Fruit fly (Drosophila melanogaster) whole organism, embryonic: Measurements from ENCODE around the gene Obp28a.
A peak's percentile ranks its signal among the peaks of the same experiment; 100 is the strongest.

Source experiments
- CG10431 ChIP-seq: fragments of 200-800 bp; sonication (Bioruptor generic); optimal IDR thresholded peaks from 3 replicates; lab custom pipeline; 2018; ENCODE audit warnings: missing biosample characterization, mild to moderate bottlenecking, missing genetic modification characterization
- CG10462 ChIP-seq: fragments of 200-800 bp; sonication (Bioruptor generic); optimal IDR thresholded peaks from 2 replicates; lab custom pipeline; 2016; ENCODE audit warnings: missing biosample characterization, missing genetic modification characterization
- CG11093 ChIP-seq: fragments of 200-800 bp; sonication (Bioruptor generic); IDR thresholded peaks from 3 replicates; pipeline ENCODE4 v1.3.6; 2022; ENCODE audit warnings: missing biosample characterization, missing genetic modification characterization
- CG12071 ChIP-seq: fragments of 200-800 bp; sonication (Bioruptor generic); optimal IDR thresholded peaks from 3 replicates; lab custom pipeline; 2018; ENCODE audit warnings: missing biosample characterization, mild to moderate bottlenecking, missing genetic modification characterization
- CG12155 ChIP-seq: fragments of 200-800 bp; sonication (Bioruptor generic); optimal IDR thresholded peaks from 3 replicates; lab custom pipeline; 2016; ENCODE audit warnings: missing biosample characterization, missing genetic modification characterization
- CG13123 ChIP-seq: fragments of 200-800 bp; sonication (Bioruptor generic); optimal IDR thresholded peaks from 2 replicates; lab custom pipeline; 2016; ENCODE audit warnings: missing biosample characterization, missing genetic modification characterization
- CG13287 ChIP-seq: fragments of 200-800 bp; sonication (Bioruptor generic); IDR thresholded peaks from 2 replicates; pipeline ENCODE4 v1.3.6; 2022; ENCODE audit warnings: missing biosample characterization, missing genetic modification characterization; ENCODE audit not compliant: partially characterized antibody
- CG15269 ChIP-seq: fragments of 200-800 bp; sonication (Bioruptor generic); optimal IDR thresholded peaks from 2 replicates; lab custom pipeline; 2018; ENCODE audit warnings: missing biosample characterization, mild to moderate bottlenecking, missing genetic modification characterization, moderate library complexity
- CG2199 ChIP-seq: fragments of 200-800 bp; sonication (Bioruptor generic); IDR thresholded peaks from 3 replicates; pipeline ENCODE4 v1.3.6; 2022; ENCODE audit warnings: missing biosample characterization, missing genetic modification characterization
- CG31388 ChIP-seq: fragments of 200-800 bp; sonication (Bioruptor generic); optimal IDR thresholded peaks from 2 replicates; lab custom pipeline; 2016; ENCODE audit warnings: missing biosample characterization, missing genetic modification characterization
- CG3163 ChIP-seq: fragments of 200-800 bp; sonication (Bioruptor generic); optimal IDR thresholded peaks from 3 replicates; lab custom pipeline; 2016; ENCODE audit warnings: missing biosample characterization, missing genetic modification characterization
- CG43689 ChIP-seq: fragments of 200-800 bp; sonication (Bioruptor generic); IDR thresholded peaks from 2 replicates; pipeline ENCODE4 v1.3.6; 2022; ENCODE audit warnings: missing biosample characterization, missing genetic modification characterization
- CG4820 ChIP-seq: fragments of 200-800 bp; sonication (Bioruptor generic); optimal IDR thresholded peaks from 3 replicates; lab custom pipeline; 2016; ENCODE audit warnings: missing biosample characterization, missing genetic modification characterization
- CG7271 ChIP-seq: fragments of 200-800 bp; sonication (Bioruptor generic); optimal IDR thresholded peaks from 2 replicates; lab custom pipeline; 2018; ENCODE audit warnings: missing biosample characterization, mild to moderate bottlenecking, missing genetic modification characterization, moderate library complexity
- CG7357 ChIP-seq: fragments of 200-800 bp; sonication (Bioruptor generic); IDR thresholded peaks from 3 replicates; pipeline ENCODE4 v1.3.6; 2022; ENCODE audit warnings: missing biosample characterization, missing genetic modification characterization
- CG7556 ChIP-seq: fragments of 200-800 bp; sonication (Bioruptor generic); optimal IDR thresholded peaks from 2 replicates; lab custom pipeline; 2017; ENCODE audit warnings: missing biosample characterization, mild to moderate bottlenecking, missing genetic modification characterization
- CG8290 ChIP-seq, 3 experiments: fragments of 200-800 bp; sonication (Bioruptor generic); optimal IDR thresholded peaks; 2 replicates each; lab custom pipeline; 2016 to 2019; ENCODE audit warnings: missing biosample characterization in 3 of 3, missing genetic modification characterization in 3 of 3, mild to moderate bottlenecking in 2 of 3, moderate library complexity in 1 of 3
- CG9215 ChIP-seq: fragments of 200-800 bp; sonication (Bioruptor generic); IDR thresholded peaks from 2 replicates; pipeline ENCODE4 v1.3.6; 2022; ENCODE audit warnings: missing biosample characterization, missing genetic modification characterization
- CG9727 ChIP-seq: fragments of 200-800 bp; sonication (Bioruptor generic); optimal IDR thresholded peaks from 3 replicates; lab custom pipeline; 2017; ENCODE audit warnings: missing biosample characterization, mild to moderate bottlenecking, missing genetic modification characterization
- Chrac-16 ChIP-seq: fragments of 200-800 bp; sonication (Bioruptor generic); optimal IDR thresholded peaks from 3 replicates; lab custom pipeline; 2016; ENCODE audit warnings: missing biosample characterization, missing genetic modification characterization
- Eip74EF ChIP-seq, 2 experiments: fragments of 200-800 bp in 1 of 2; fragments of >200 bp in 1 of 2; sonication (Bioruptor generic) in 1 of 2; optimal IDR thresholded peaks; 2 replicates each; lab custom pipeline; 2017 to 2019; ENCODE audit warnings: missing biosample characterization in 2 of 2, missing genetic modification characterization in 2 of 2, mild to moderate bottlenecking in 1 of 2, moderate library complexity in 1 of 2
- Lhr ChIP-seq: fragments of 200-800 bp; sonication (Bioruptor generic); optimal IDR thresholded peaks from 3 replicates; lab custom pipeline; 2017; ENCODE audit warnings: mild to moderate bottlenecking, missing biosample characterization, missing genetic modification reagents, missing genetic modification characterization
- Max ChIP-seq: fragments of 200-800 bp; sonication (Bioruptor generic); optimal IDR thresholded peaks from 2 replicates; lab custom pipeline; 2016; ENCODE audit warnings: missing biosample characterization, mild to moderate bottlenecking, missing genetic modification characterization
- NK7.1 ChIP-seq: fragments of 200-800 bp; sonication (Bioruptor generic); optimal IDR thresholded peaks from 3 replicates; lab custom pipeline; 2016; ENCODE audit warnings: missing biosample characterization, missing genetic modification characterization
- Oli ChIP-seq: fragments of 200-800 bp; sonication (Bioruptor generic); optimal IDR thresholded peaks from 2 replicates; lab custom pipeline; 2018; ENCODE audit warnings: missing biosample characterization, mild to moderate bottlenecking, missing genetic modification characterization, moderate library complexity
- Poxn ChIP-seq: fragments of 200-800 bp; sonication (Bioruptor generic); IDR thresholded peaks from 2 replicates; pipeline ENCODE4 v1.3.6; 2022; ENCODE audit warnings: missing biosample characterization, missing genetic modification characterization
- Sox102F ChIP-seq: fragments of 200-800 bp; sonication (Bioruptor generic); optimal IDR thresholded peaks from 2 replicates; lab custom pipeline; 2018; ENCODE audit warnings: missing biosample characterization, mild to moderate bottlenecking, missing genetic modification characterization, moderate library complexity
- Xrp1 ChIP-seq: fragments of 200-800 bp; sonication (Bioruptor generic); IDR thresholded peaks from 2 replicates; pipeline ENCODE4 v1.3.6; 2022; ENCODE audit warnings: missing biosample characterization, missing genetic modification characterization
- amos ChIP-seq: fragments of 200-800 bp; sonication (Bioruptor generic); IDR thresholded peaks from 2 replicates; pipeline ENCODE4 v1.3.6; 2022; ENCODE audit warnings: missing biosample characterization, missing genetic modification characterization; ENCODE audit not compliant: partially characterized antibody
- ap ChIP-seq: fragments of 200-800 bp; sonication (Bioruptor generic); IDR thresholded peaks from 2 replicates; pipeline ENCODE4 v1.3.6; 2022; ENCODE audit warnings: missing biosample characterization, missing genetic modification characterization
- ara ChIP-seq: fragments of 200-800 bp; sonication (Bioruptor generic); IDR thresholded peaks from 2 replicates; pipeline ENCODE4 v1.3.6; 2022; ENCODE audit warnings: missing biosample characterization, missing genetic modification characterization
- dmrt11E ChIP-seq: fragments of 200-800 bp; sonication (Bioruptor generic); optimal IDR thresholded peaks from 3 replicates; lab custom pipeline; 2018; ENCODE audit warnings: missing biosample characterization, mild to moderate bottlenecking, missing genetic modification characterization, moderate library complexity
- ems ChIP-seq: fragments of 200-800 bp; sonication (Bioruptor generic); optimal IDR thresholded peaks from 3 replicates; lab custom pipeline; 2016; ENCODE audit warnings: missing biosample characterization, missing genetic modification characterization
- en ChIP-seq: fragments of 200-800 bp; sonication (Bioruptor generic); optimal IDR thresholded peaks from 2 replicates; lab custom pipeline; 2016; ENCODE audit warnings: missing biosample characterization, missing genetic modification characterization
- gfzf ChIP-seq: fragments of 200-800 bp; sonication (Bioruptor generic); optimal IDR thresholded peaks from 2 replicates; lab custom pipeline; 2016; ENCODE audit warnings: missing biosample characterization, mild to moderate bottlenecking, missing genetic modification characterization, moderate library complexity
- gsb-n ChIP-seq: fragments of 200-800 bp; sonication (Bioruptor generic); optimal IDR thresholded peaks from 3 replicates; lab custom pipeline; 2018; ENCODE audit warnings: missing biosample characterization, mild to moderate bottlenecking, missing genetic modification characterization
- insv ChIP-seq, 2 experiments: fragments of 200-800 bp; sonication (Bioruptor generic); optimal IDR thresholded peaks; 3 replicates each; lab custom pipeline; 2016 to 2018; ENCODE audit warnings: missing biosample characterization in 2 of 2, missing genetic modification characterization in 2 of 2
- kay ChIP-seq: fragments of 200-800 bp; sonication (Bioruptor generic); optimal IDR thresholded peaks from 2 replicates; lab custom pipeline; 2016; ENCODE audit warnings: missing biosample characterization, missing genetic modification characterization
- lmd ChIP-seq: fragments of 200-800 bp; sonication (Bioruptor generic); IDR thresholded peaks from 2 replicates; pipeline ENCODE4 v1.3.6; 2022; ENCODE audit warnings: missing biosample characterization, missing genetic modification characterization
- maf-S ChIP-seq: fragments of 200-800 bp; sonication (Bioruptor generic); optimal IDR thresholded peaks from 2 replicates; lab custom pipeline; 2016; ENCODE audit warnings: missing biosample characterization, missing genetic modification characterization
- odd ChIP-seq: fragments of 200-800 bp; sonication (Bioruptor generic); optimal IDR thresholded peaks from 2 replicates; lab custom pipeline; 2017; ENCODE audit warnings: missing biosample characterization, mild to moderate bottlenecking, missing genetic modification characterization
- pb ChIP-seq: fragments of 200-800 bp; sonication (Bioruptor generic); optimal IDR thresholded peaks from 3 replicates; lab custom pipeline; 2016; ENCODE audit warnings: missing biosample characterization, missing genetic modification characterization
- pum ChIP-seq: fragments of 200-800 bp; sonication (Bioruptor generic); optimal IDR thresholded peaks from 2 replicates; lab custom pipeline; 2016; ENCODE audit warnings: missing biosample characterization, missing genetic modification characterization
- ranshi ChIP-seq: fragments of 200-800 bp; sonication (Bioruptor generic); IDR thresholded peaks from 2 replicates; pipeline ENCODE4 v1.3.6; 2022; ENCODE audit warnings: missing biosample characterization, missing genetic modification characterization
- ro ChIP-seq: fragments of 200-800 bp; sonication (Bioruptor generic); IDR thresholded peaks from 2 replicates; pipeline ENCODE4 v1.3.6; 2022; ENCODE audit warnings: missing biosample characterization, missing genetic modification characterization
- scrt ChIP-seq: fragments of 200-800 bp; sonication (Bioruptor generic); optimal IDR thresholded peaks from 2 replicates; lab custom pipeline; 2018; ENCODE audit warnings: missing biosample characterization, mild to moderate bottlenecking, missing genetic modification characterization, moderate library complexity
- tgo ChIP-seq: fragments of 200-800 bp; sonication (Bioruptor generic); IDR thresholded peaks from 3 replicates; pipeline ENCODE4 v1.3.6; 2022; ENCODE audit warnings: missing biosample characterization, missing genetic modification characterization
- tio ChIP-seq: fragments of 200-800 bp; sonication (Bioruptor generic); optimal IDR thresholded peaks from 2 replicates; lab custom pipeline; 2017; ENCODE audit warnings: missing biosample characterization, missing genetic modification characterization, inconsistent platforms
- toy ChIP-seq: fragments of 200-800 bp; sonication (Bioruptor generic); IDR thresholded peaks from 2 replicates; pipeline ENCODE4 v1.3.6; 2022; ENCODE audit warnings: missing biosample characterization, missing genetic modification characterization
- unc-4 ChIP-seq: fragments of 200-800 bp; sonication (Bioruptor generic); IDR thresholded peaks from 2 replicates; pipeline ENCODE4 v1.3.6; 2022; ENCODE audit warnings: missing biosample characterization, missing genetic modification characterization; ENCODE audit not compliant: partially characterized antibody
- yki ChIP-seq: fragments of >200 bp; optimal IDR thresholded peaks from 3 replicates; lab custom pipeline; 2018

Gene Obp28a

DNA sequence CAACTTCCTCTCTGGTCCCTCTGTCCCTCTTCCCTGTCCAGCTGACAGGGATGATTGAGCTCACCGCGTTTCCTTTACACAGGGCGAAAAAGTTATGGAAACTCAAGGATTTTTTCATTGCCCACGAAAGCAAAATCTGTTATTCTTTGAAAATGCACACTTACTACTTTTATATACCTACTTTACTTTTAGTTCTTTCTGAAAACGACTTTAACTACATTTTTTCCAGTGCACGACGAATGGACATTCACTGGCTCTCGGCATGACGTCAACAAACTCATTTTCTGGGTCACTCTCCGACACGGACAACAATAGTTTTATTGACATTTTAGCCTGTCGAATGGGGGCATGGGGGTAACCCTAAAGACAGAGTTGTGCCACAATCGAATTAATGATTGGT is 15.7 kb upstream of the Obp28a start (continued):
- TF ChIP-seq CG13287 (no peak), tio (GFP tag; lab: Kevin White, UChicago) (peak; percentile 74), CG12155 (peak; percentile 76), NK7.1 (peak; percentile 64), CG7357 (GFP tag; lab: Robert Waterston, UW) (peak; percentile 66; the same call in 1 of the 3 replicates), Poxn (GFP tag; lab: Robert Waterston, UW) (no peak), ap (GFP tag; lab: Robert Waterston, UW) (peak; percentile 50; the same call in 1 of the 2 replicates), CG9727 (GFP tag; lab: Kevin White, UChicago) (peak; percentile 85), scrt (peak; percentile 67), odd (GFP tag; lab: Kevin White, UChicago) (peak; percentile 43), Lhr (GFP tag; lab: Kevin White, UChicago) (peak; percentile 7), lmd (GFP tag; lab: Robert Waterston, UW) (peak; percentile 61), insv (GFP tag; optimal IDR thresholded peaks at IDR 0.05; lab: Kevin White, UChicago) (no peak), tgo (GFP tag; lab: Robert Waterston, UW) (peak; percentile 69), Sox102F (GFP tag; lab: Kevin White, UChicago) (peak; percentile 58), unc-4 (GFP tag; lab: Robert Waterston, UW) (no peak), gfzf (no peak), CG10431 (GFP tag; lab: Kevin White, UChicago) (no peak), Oli (peak; percentile 61), Xrp1 (GFP tag; lab: Robert Waterston, UW) (peak; percentile 91), CG13123 (GFP tag; lab: Kevin White, UChicago) (peak; percentile 4), ranshi (GFP tag; lab: Robert Waterston, UW) (peak; percentile 68), maf-S (GFP tag; lab: Kevin White, UChicago) (peak; percentile 56), CG8290 (GFP tag; optimal IDR thresholded peaks at IDR 0.05; lab: Kevin White, UChicago) (peak; percentile 22), CG8290 (tag; optimal IDR thresholded peaks at IDR 0.05; lab: Kevin White, UChicago) (peak in 1 of 2 experiments; percentile 36), gsb-n (peak; percentile 61), Eip74EF (GFP tag; optimal IDR thresholded peaks at IDR 0.05; lab: Kevin White, UChicago) (peak in 1 of 2 experiments; percentile 6), CG15269 (peak; percentile 74), ro (GFP tag; lab: Robert Waterston, UW) (peak; percentile 66), CG43689 (GFP tag; lab: Robert Waterston, UW) (0 out of 2 replicates have a peak, but pooled peaks have one; percentile 8), CG7271 (peak; percentile 16), CG11093 (GFP tag; lab: Robert Waterston, UW) (peak; percentile 51; the same call in 1 of the 3 replicates), CG7556 (GFP tag; lab: Kevin White, UChicago) (peak; percentile 81), pum (GFP tag; lab: Kevin White, UChicago) (peak; percentile 70), yki (lab: Kevin White, UChicago) (no peak), CG4820 (peak; percentile 57), CG3163 (GFP tag; lab: Kevin White, UChicago) (peak; percentile 47), CG2199 (peak; percentile 77; the same call in 1 of the 3 replicates), CG12071 (GFP tag; lab: Kevin White, UChicago) (peak; percentile 67), amos (GFP tag; lab: Robert Waterston, UW) (no peak), Chrac-16 (peak; percentile 76), kay (peak; percentile 50), ems (GFP tag; lab: Kevin White, UChicago) (peak; percentile 67), en (GFP tag; lab: Kevin White, UChicago) (peak; percentile 77), dmrt11E (tag; lab: Kevin White, UChicago) (peak; percentile 80), CG10462 (GFP tag; lab: Kevin White, UChicago) (peak; percentile 59), pb (GFP tag; lab: Kevin White, UChicago) (peak; percentile 70), Max (GFP tag; lab: Kevin White, UChicago) (peak; percentile 7), ara (GFP tag; lab: Robert Waterston, UW) (peak; percentile 79), CG9215 (peak; percentile 50), toy (GFP tag; lab: Robert Waterston, UW) (no peak), CG31388 (no peak)
